Worm (Caenorhabditis elegans) whole organism, L4 larva: Measurements from ENCODE around the gene W03G11.2.

ENCODE experiments used
- F37D6.2 ChIP-seq: sonication (generic microtip); optimal IDR thresholded peaks from 2 replicates; lab custom pipeline; 2016; ENCODE audit warnings: mild to moderate bottlenecking, missing genetic modification characterization, missing compliant biosample characterization
- Y48G9A.11 ChIP-seq: fragments of 200-800 bp; sonication (Bioruptor generic); IDR thresholded peaks from 2 replicates; pipeline ENCODE4 v1.3.6; 2022; ENCODE audit warnings: missing genetic modification reagents, missing genetic modification characterization, missing compliant biosample characterization
- aly-2 ChIP-seq: sonication (generic microtip); optimal IDR thresholded peaks from 2 replicates; lab custom pipeline; 2018; ENCODE audit warnings: missing biosample characterization, missing genetic modification characterization
- ceh-82 ChIP-seq: sonication (generic microtip); optimal IDR thresholded peaks from 2 replicates; lab custom pipeline; 2017; ENCODE audit warnings: missing biosample characterization, missing genetic modification characterization
- dmd-6 ChIP-seq: fragments of 200-800 bp; sonication (Bioruptor generic); IDR thresholded peaks from 2 replicates; pipeline ENCODE4 v1.3.6; 2022; ENCODE audit warnings: missing genetic modification reagents, missing genetic modification characterization, missing compliant biosample characterization
- dve-1 ChIP-seq: sonication (generic microtip); optimal IDR thresholded peaks from 2 replicates; lab custom pipeline; 2017; ENCODE audit warnings: antibody characterized with exemption, mild to moderate bottlenecking, missing genetic modification characterization, missing compliant biosample characterization; ENCODE audit not compliant: insufficient read depth
- egl-27 ChIP-seq: sonication (generic microtip); optimal IDR thresholded peaks from 3 replicates; lab custom pipeline; 2017; ENCODE audit warnings: missing biosample characterization, missing genetic modification reagents, missing genetic modification characterization
- jun-1 ChIP-seq: fragments of 150-350 bp; optimal IDR thresholded peaks from 2 replicates; lab custom pipeline; 2014; ENCODE audit warnings: missing biosample characterization, missing genetic modification reagents, missing genetic modification characterization
- lsy-2 ChIP-seq, 2 experiments: fragments of 150-350 bp in 1 of 2; sonication (generic microtip) in 1 of 2; optimal IDR thresholded peaks; 2 replicates each; lab custom pipeline; 2014 to 2017; ENCODE audit warnings: missing biosample characterization in 2 of 2, missing genetic modification characterization in 2 of 2
- mdt-29 ChIP-seq: fragments of 200-800 bp; sonication (Bioruptor generic); IDR thresholded peaks from 2 replicates; pipeline ENCODE4 v1.3.6; 2022; ENCODE audit warnings: missing genetic modification reagents, missing genetic modification characterization, missing compliant biosample characterization
- nhr-237 ChIP-seq: sonication (generic microtip); optimal IDR thresholded peaks from 2 replicates; lab custom pipeline; 2017; ENCODE audit warnings: missing biosample characterization, missing genetic modification characterization
- nhr-76 ChIP-seq: fragments of 150-350 bp; optimal IDR thresholded peaks from 2 replicates; lab custom pipeline; 2014; ENCODE audit warnings: missing biosample characterization, missing genetic modification characterization
- set-16 ChIP-seq: fragments of 200-800 bp; sonication (Bioruptor generic); IDR thresholded peaks from 2 replicates; pipeline ENCODE4 v1.3.6; 2022; ENCODE audit warnings: missing genetic modification reagents, missing genetic modification characterization, missing compliant biosample characterization
- unc-39 ChIP-seq: sonication (generic microtip); optimal IDR thresholded peaks from 2 replicates; lab custom pipeline; 2017; ENCODE audit warnings: missing biosample characterization, missing genetic modification characterization

DNA sequence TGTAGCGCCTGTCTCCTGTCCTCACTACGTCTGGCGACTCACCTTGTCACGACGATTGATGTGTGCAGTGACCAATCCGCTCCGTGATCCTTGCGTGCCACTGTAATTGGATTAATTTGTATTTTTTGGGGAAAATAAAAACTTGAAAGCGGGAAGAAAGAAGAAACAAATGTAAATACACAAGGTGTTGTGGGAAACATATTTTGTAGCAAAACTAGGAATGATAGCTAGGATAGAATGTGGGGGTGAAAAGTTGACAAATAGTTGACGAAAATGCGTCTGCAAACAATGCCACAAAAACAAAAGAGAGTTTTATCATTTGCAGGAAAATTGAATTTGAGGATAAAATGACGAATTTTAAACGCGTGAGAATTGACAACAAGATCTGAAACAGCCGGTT is 51.4 kb downstream of the W03G11.2 start, which contains the start of gene B0198.3:
- TF ChIP-seq jun-1 (tag; lab: Kevin White, UChicago) = no peak
- TF ChIP-seq lsy-2 (tag; optimal IDR thresholded peaks at IDR 0.05; lab: Kevin White, UChicago) = no peak
- no peak for TF ChIP-seq aly-2 (tag; lab: Kevin White, UChicago)
- no peak for TF ChIP-seq egl-27
- TF ChIP-seq F37D6.2 (tag; lab: Kevin White, UChicago) = no peak
- TF ChIP-seq set-16 (GFP tag; lab: Robert Waterston, UW) = no peak
- no peak for TF ChIP-seq unc-39 (tag; lab: Kevin White, UChicago)
- TF ChIP-seq nhr-76 (tag; lab: Kevin White, UChicago) = no peak
- TF ChIP-seq nhr-237 (tag; lab: Kevin White, UChicago) = no peak
- TF ChIP-seq ceh-82 = no peak
- no peak for TF ChIP-seq dmd-6
- no peak for TF ChIP-seq mdt-29 (GFP tag; lab: Robert Waterston, UW)
- no peak for TF ChIP-seq dve-1
- no peak for TF ChIP-seq Y48G9A.11
